Fruit fly (Drosophila melanogaster): ENCODE data around the gene Sec20.
A peak's percentile ranks its signal among the peaks of the same experiment; 100 is the strongest.

Gene Sec20

dm6 chr3R:5794267-5795089 lies 29.9 kb downstream of the Sec20 start, which contains the start of the genes PSMG1 and CG10979:
PSMG1 (minus strand) TSS chr3R:5794317.
CG10979 (plus strand) TSS chr3R:5794705.
- no peak for TF ChIP-seq tj (GFP tag; optimal IDR thresholded peaks at IDR 0.05)
- TF ChIP-seq kay (GFP tag; ENCODE audit: borderline replicate concordance): no peak
- TF ChIP-seq CG7101 (tag; optimal IDR thresholded peaks at IDR 0.05): no peak
- no peak for TF ChIP-seq Clk (GFP tag; optimal IDR thresholded peaks at IDR 0.05)
- TF ChIP-seq cnc (optimal IDR thresholded peaks at IDR 0.05): no peak
- TF ChIP-seq toe (GFP tag; optimal IDR thresholded peaks at IDR 0.05): no peak
- no peak for TF ChIP-seq bab1 (GFP tag; optimal IDR thresholded peaks at IDR 0.05)
- TF ChIP-seq Mnt (GFP tag; optimal IDR thresholded peaks at IDR 0.05): no peak
- TF ChIP-seq CG1620 (GFP tag; optimal IDR thresholded peaks at IDR 0.05): no peak
- TF ChIP-seq CG14711 (tag; optimal IDR thresholded peaks at IDR 0.05): no peak
- TF ChIP-seq CG11617 (GFP tag; optimal IDR thresholded peaks at IDR 0.05): no peak
- TF ChIP-seq cic (GFP tag; optimal IDR thresholded peaks at IDR 0.05): no peak
- TF ChIP-seq CG33017 (tag; optimal IDR thresholded peaks at IDR 0.05): no peak

dm6 chr3R:5791497-5791896 lies 32.8 kb downstream of the Sec20 start, which contains the start of gene Hpf1:
Hpf1 (plus strand) TSS chr3R:5791879.
- peak; percentile 93 for TF ChIP-seq pad (GFP tag; optimal IDR thresholded peaks at IDR 0.05)
- peak; percentile 99 for TF ChIP-seq CG1620 (GFP tag; optimal IDR thresholded peaks at IDR 0.05)
- TF ChIP-seq Hr96 (GFP tag; optimal IDR thresholded peaks at IDR 0.05): peak; percentile 99
- peak; percentile 98 for TF ChIP-seq CG11617 (GFP tag; optimal IDR thresholded peaks at IDR 0.05)
- TF ChIP-seq bab1 (GFP tag; optimal IDR thresholded peaks at IDR 0.05): peak; percentile 99
- peak; percentile 96 for TF ChIP-seq Clk (GFP tag; optimal IDR thresholded peaks at IDR 0.05)
- peak; percentile 99 for TF ChIP-seq CG5204 (GFP tag; optimal IDR thresholded peaks at IDR 0.05)
- TF ChIP-seq CG7045 (GFP tag; optimal IDR thresholded peaks at IDR 0.05): peak; percentile 99
- no peak for TF ChIP-seq kay (GFP tag; ENCODE audit: borderline replicate concordance)
- peak; percentile 98 for TF ChIP-seq CG14711 (tag; optimal IDR thresholded peaks at IDR 0.05)
- TF ChIP-seq cic (GFP tag; optimal IDR thresholded peaks at IDR 0.05): peak; percentile 89
- TF ChIP-seq CG33017 (tag; optimal IDR thresholded peaks at IDR 0.05): peak; percentile 99
- TF ChIP-seq Mnt (GFP tag; optimal IDR thresholded peaks at IDR 0.05): peak; percentile 96
- peak; percentile 99 for TF ChIP-seq CG7101 (tag; optimal IDR thresholded peaks at IDR 0.05)
- TF ChIP-seq cnc (optimal IDR thresholded peaks at IDR 0.05): peak; percentile 96 to 98
- peak; percentile 88 for TF ChIP-seq tj (GFP tag; optimal IDR thresholded peaks at IDR 0.05)
- peak; percentile 99 for TF ChIP-seq toe (GFP tag; optimal IDR thresholded peaks at IDR 0.05)
- TF ChIP-seq CG12768 (GFP tag; optimal IDR thresholded peaks at IDR 0.05): peak; percentile 99
- TF ChIP-seq Crg-1 (GFP tag; optimal IDR thresholded peaks at IDR 0.05): peak; percentile 99
- TF ChIP-seq ovo (GFP tag; optimal IDR thresholded peaks at IDR 0.05): peak; percentile 96

dm6 chr3R:5789025-5789953 lies 35.0 kb downstream of the Sec20 start, which contains the start of the genes Hat1 and Rpn5:
Hat1 (minus strand) TSS chr3R:5789384.
Rpn5 (plus strand) TSS chr3R:5789493.
- TF ChIP-seq Crg-1 (GFP tag; optimal IDR thresholded peaks at IDR 0.05): peak; percentile 94
- peak; percentile 67 for TF ChIP-seq ovo (GFP tag; optimal IDR thresholded peaks at IDR 0.05)
- TF ChIP-seq CG33017 (tag; optimal IDR thresholded peaks at IDR 0.05): peak; percentile 51
- TF ChIP-seq Hr96 (GFP tag; optimal IDR thresholded peaks at IDR 0.05): peak; percentile 92
- peak; percentile 89 for TF ChIP-seq CG14711 (tag; optimal IDR thresholded peaks at IDR 0.05)
- peak; percentile 88 for TF ChIP-seq CG5204 (GFP tag; optimal IDR thresholded peaks at IDR 0.05)
- TF ChIP-seq Mnt (GFP tag; optimal IDR thresholded peaks at IDR 0.05): peak; percentile 84
- TF ChIP-seq cic (GFP tag; optimal IDR thresholded peaks at IDR 0.05): peak; percentile 48
- peak; percentile 70 for TF ChIP-seq tj (GFP tag; optimal IDR thresholded peaks at IDR 0.05)
- peak; percentile 83 for TF ChIP-seq bab1 (GFP tag; optimal IDR thresholded peaks at IDR 0.05)
- peak; percentile 81 for TF ChIP-seq CG7045 (GFP tag; optimal IDR thresholded peaks at IDR 0.05)
- TF ChIP-seq toe (GFP tag; optimal IDR thresholded peaks at IDR 0.05): peak; percentile 94
- TF ChIP-seq pad (GFP tag; optimal IDR thresholded peaks at IDR 0.05): peak; percentile 80
- TF ChIP-seq CG12768 (GFP tag; optimal IDR thresholded peaks at IDR 0.05): peak; percentile 79
- TF ChIP-seq kay (GFP tag; ENCODE audit: borderline replicate concordance): no peak
- TF ChIP-seq CG11617 (GFP tag; optimal IDR thresholded peaks at IDR 0.05): peak; percentile 89
- peak; percentile 81 for TF ChIP-seq CG7101 (tag; optimal IDR thresholded peaks at IDR 0.05)
- peak; percentile 94 for TF ChIP-seq CG1620 (GFP tag; optimal IDR thresholded peaks at IDR 0.05)
- TF ChIP-seq cnc (optimal IDR thresholded peaks at IDR 0.05): peak; percentile 98 to 99
- TF ChIP-seq Clk (GFP tag; optimal IDR thresholded peaks at IDR 0.05): peak; percentile 59

dm6 chr3R:5781462-5781861 lies 42.9 kb downstream of the Sec20 start, which contains the start of gene kat-60L1:
kat-60L1 (plus strand) TSS chr3R:5781762.
- TF ChIP-seq ovo (GFP tag; optimal IDR thresholded peaks at IDR 0.05) (no peak), Clk (GFP tag; optimal IDR thresholded peaks at IDR 0.05) (no peak), cic (GFP tag; optimal IDR thresholded peaks at IDR 0.05) (no peak)

- no peak for TF ChIP-seq Hr96 (GFP tag; optimal IDR thresholded peaks at IDR 0.05)
- no peak for TF ChIP-seq CG5204 (GFP tag; optimal IDR thresholded peaks at IDR 0.05)
- no peak for TF ChIP-seq pad (GFP tag; optimal IDR thresholded peaks at IDR 0.05)
- TF ChIP-seq CG14711 (tag; optimal IDR thresholded peaks at IDR 0.05): no peak
- no peak for TF ChIP-seq kay (GFP tag; ENCODE audit: borderline replicate concordance)
- TF ChIP-seq CG1620 (GFP tag; optimal IDR thresholded peaks at IDR 0.05): no peak
- no peak for TF ChIP-seq CG33017 (tag; optimal IDR thresholded peaks at IDR 0.05)
These were observed 43.4 kb downstream of the Sec20 start, which contains the start of gene CG2082 for dm6 chr3R:5780976-5781375. CG2082 (minus strand) TSS chr3R:5781076.

Measured in whole organism, adult.